Worm (Caenorhabditis elegans): ENCODE data around the gene Y43E12A.3.

Y43E12A.3 gene

DNA sequence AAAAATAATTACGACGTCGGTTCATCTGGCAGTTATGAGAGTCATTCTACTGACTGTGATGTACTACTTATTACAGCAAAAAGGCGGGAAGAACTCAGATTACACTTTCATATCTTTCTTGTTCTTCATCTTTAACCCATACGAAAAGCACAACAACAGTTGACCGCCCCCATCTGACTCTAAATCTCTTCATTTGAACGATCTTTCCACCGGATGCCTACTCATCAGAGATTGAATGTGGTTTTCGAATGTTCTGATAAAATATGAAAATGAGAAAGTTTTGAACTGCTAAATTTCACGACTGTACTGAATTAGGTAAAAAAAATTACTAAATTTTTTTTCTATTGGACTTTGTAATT, 29.5 kb upstream of the Y43E12A.3 start, which contains the start of gene sri-19:
TSS of gene sri-19 (plus strand) at position 143 of the 359 bp plus-strand sequence.
- no peak for TF ChIP-seq F49E8.2 (tag; optimal IDR thresholded peaks at IDR 0.05; ENCODE audit: borderline replicate concordance)
- no peak for TF ChIP-seq unc-62 (GFP tag; optimal IDR thresholded peaks at IDR 0.05 in 1 of 2)
- TF ChIP-seq unc-62 (tag; optimal IDR thresholded peaks at IDR 0.05) = no peak
- TF ChIP-seq ZK337.2 (GFP tag; IDR thresholded peaks at IDR 0.05) = no peak
- no peak for TF ChIP-seq pqm-1 (tag; optimal IDR thresholded peaks at IDR 0.05)
- TF ChIP-seq Y105C5A.15 (GFP tag; IDR thresholded peaks at IDR 0.05) = no peak
- TF ChIP-seq ztf-7 (tag; optimal IDR thresholded peaks at IDR 0.05) = no peak
- no peak for TF ChIP-seq aly-2 (tag; optimal IDR thresholded peaks at IDR 0.05)
- no peak for TF ChIP-seq daf-19 (GFP tag; conservative IDR thresholded peaks at IDR 0.05)
- TF ChIP-seq aha-1 (tag) = no peak
- no peak for TF ChIP-seq F10B5.3 (tag; optimal IDR thresholded peaks at IDR 0.05)
- TF ChIP-seq ama-1 (optimal IDR thresholded peaks at IDR 0.05) = no peak
- no peak for TF ChIP-seq snpc-1.2 (GFP tag; IDR thresholded peaks at IDR 0.05)
- no peak for TF ChIP-seq nhr-25 (tag; optimal IDR thresholded peaks at IDR 0.05; ENCODE audit: borderline replicate concordance, insufficient read depth)
- no peak for TF ChIP-seq R02D3.7 (tag; optimal IDR thresholded peaks at IDR 0.05)
- TF ChIP-seq T20F7.1 (GFP tag; optimal IDR thresholded peaks at IDR 0.05) = no peak

DNA sequence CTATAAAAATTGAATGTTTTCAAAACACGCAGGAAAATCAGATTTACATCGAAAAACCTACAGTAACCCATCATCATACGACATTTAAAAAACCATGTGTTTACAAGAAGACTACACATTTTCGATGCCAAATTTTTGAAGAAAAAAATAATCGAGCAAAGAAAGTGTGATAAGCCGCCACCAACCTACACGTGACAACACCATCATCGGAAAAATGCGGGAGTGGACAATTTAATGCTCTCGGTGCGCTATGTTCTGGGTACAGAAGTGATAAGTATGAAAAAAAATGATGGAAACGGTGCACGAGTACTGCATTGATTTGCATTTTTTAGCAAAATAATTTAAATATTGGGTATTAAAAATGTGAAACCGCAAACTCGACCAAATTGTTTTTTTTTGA, 23.0 kb upstream of the Y43E12A.3 start:
- TF ChIP-seq dmd-6 (GFP tag; IDR thresholded peaks at IDR 0.05) (peak; percentile 72), daf-16 (GFP tag; optimal IDR thresholded peaks at IDR 0.05) (no peak), daf-16 (tag; optimal IDR thresholded peaks at IDR 0.05) (peak; percentile 55), hlh-30 (tag; optimal IDR thresholded peaks at IDR 0.05; ENCODE audit: insufficient read depth) (peak; percentile 44), nhr-77 (tag; optimal IDR thresholded peaks at IDR 0.05) (peak; percentile 24), ceh-32 (tag; optimal IDR thresholded peaks at IDR 0.05; ENCODE audit: poor library complexity) (no peak), unc-39 (tag; optimal IDR thresholded peaks at IDR 0.05) (no peak), dve-1 (tag; optimal IDR thresholded peaks at IDR 0.05; ENCODE audit: insufficient read depth) (peak; percentile 52), nhr-28 (tag; optimal IDR thresholded peaks at IDR 0.05) (peak; percentile 56), mxl-3 (GFP tag; optimal IDR thresholded peaks at IDR 0.05) (peak; percentile 12), ztf-7 (tag; optimal IDR thresholded peaks at IDR 0.05) (no peak), nhr-48 (tag; optimal IDR thresholded peaks at IDR 0.05) (peak; percentile 50), mdl-1 (tag; optimal IDR thresholded peaks at IDR 0.05) (peak in 1 of 2 experiments; percentile 1)

DNA sequence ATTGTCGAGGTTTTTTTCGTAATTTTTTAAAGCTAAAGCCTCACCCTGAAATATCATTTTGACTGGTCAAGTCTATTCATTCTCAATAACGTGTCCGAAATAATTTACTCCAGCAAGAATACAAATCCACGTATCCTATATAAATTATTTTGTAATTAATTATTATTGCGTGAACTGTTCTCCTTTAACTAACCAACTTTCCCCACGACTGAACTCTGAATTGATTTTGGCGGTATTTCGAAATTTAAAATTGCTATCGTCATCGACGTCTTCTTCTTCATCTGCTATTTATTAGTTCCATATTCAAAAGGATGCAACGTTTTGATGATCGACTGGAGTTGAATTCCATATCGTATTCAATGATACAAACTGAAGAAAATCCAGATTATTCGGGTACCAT, 21.3 kb upstream of the Y43E12A.3 start, which contains the start of the genes aqp-3 and Y69E1A.8:
TSS of gene aqp-3 (minus strand) at position 101 of the 400 bp plus-strand sequence.
TSS of gene Y69E1A.8 (plus strand) at position 246 of the 400 bp plus-strand sequence.
- TF ChIP-seq nhr-237 (tag; optimal IDR thresholded peaks at IDR 0.05) (no peak), nhr-25 (tag; optimal IDR thresholded peaks at IDR 0.05; ENCODE audit: borderline replicate concordance, insufficient read depth) (no peak), nhr-102 (tag; optimal IDR thresholded peaks at IDR 0.05) (no peak), unc-62 (GFP tag; optimal IDR thresholded peaks at IDR 0.05 in 1 of 2) (no peak), unc-62 (tag; optimal IDR thresholded peaks at IDR 0.05) (no peak), dmd-9 (GFP tag; IDR thresholded peaks at IDR 0.05) (no peak), F37D6.2 (tag; optimal IDR thresholded peaks at IDR 0.05) (no peak), nhr-42 (GFP tag; IDR thresholded peaks at IDR 0.05) (no peak), Y48G9A.11 (GFP tag; IDR thresholded peaks at IDR 0.05) (no peak), mep-1 (tag; optimal IDR thresholded peaks at IDR 0.05) (no peak), lsy-2 (tag; optimal IDR thresholded peaks at IDR 0.05) (no peak), lin-1 (GFP tag; IDR thresholded peaks at IDR 0.05) (no peak), gei-8 (GFP tag; optimal IDR thresholded peaks at IDR 0.05) (no peak), daf-19 (GFP tag; conservative IDR thresholded peaks at IDR 0.05) (no peak), F49E8.2 (tag; optimal IDR thresholded peaks at IDR 0.05; ENCODE audit: borderline replicate concordance) (no peak), lir-3 (tag; optimal IDR thresholded peaks at IDR 0.05) (no peak), F10B5.3 (tag; optimal IDR thresholded peaks at IDR 0.05) (no peak), nhr-6 (tag; optimal IDR thresholded peaks at IDR 0.05) (no peak), lin-15B (tag; optimal IDR thresholded peaks at IDR 0.05) (no peak), mdl-1 (tag; optimal IDR thresholded peaks at IDR 0.05) (no peak), dmd-6 (GFP tag; IDR thresholded peaks at IDR 0.05) (no peak)
